Fruit fly (Drosophila melanogaster) whole organism, larva: ENCODE data around the gene CG33278.
A peak's percentile ranks its signal among the peaks of the same experiment; 100 is the strongest.

Experiments used
- noc ChIP-seq: fragments of 200-800 bp; sonication (Bioruptor generic); optimal IDR thresholded peaks from 3 replicates; lab custom pipeline; 2019; ENCODE audit warnings: missing biosample characterization, mild to moderate bottlenecking, missing genetic modification characterization, moderate library complexity

The CG33278 gene

DNA sequence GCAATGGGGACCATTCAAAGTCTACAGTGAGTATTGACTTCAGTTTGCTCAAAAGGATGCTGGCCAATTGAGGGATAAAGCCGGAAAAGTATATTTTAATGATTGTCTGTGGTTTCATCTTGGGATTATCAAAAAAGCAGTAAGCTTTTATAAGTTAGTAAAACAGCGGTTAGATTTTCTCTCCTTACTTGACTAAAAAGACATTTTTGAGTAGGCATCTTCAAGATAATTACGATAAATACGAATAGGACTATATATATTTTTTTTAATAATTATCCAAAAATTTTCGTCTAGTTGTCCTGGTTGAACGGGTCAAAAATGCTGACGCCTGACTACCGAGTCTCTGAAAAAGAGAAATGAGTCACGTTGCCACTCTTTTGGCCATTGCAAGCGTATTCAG lies at the start of gene CG33278:
CG33278 (plus strand) TSS at position 301 of the 400 bp plus-strand sequence.
- TF ChIP-seq noc (tag; lab: Kevin White, UChicago) = no peak

dm6 chr3L:7401972-7402371 lies 48.7 kb upstream of the CG33278 start:
- TF ChIP-seq noc (tag; lab: Kevin White, UChicago) = no peak

dm6 chr3L:7404081-7404480 lies 46.6 kb upstream of the CG33278 start, which contains the start of gene CG8560:
TSS of gene CG8560 (minus strand) at chr3L:7404181.
- TF ChIP-seq noc (tag; lab: Kevin White, UChicago) = peak; percentile 48

dm6 chr3L:7422578-7422977 lies 28.1 kb upstream of the CG33278 start:
- no peak for TF ChIP-seq noc (tag; lab: Kevin White, UChicago)

dm6 chr3L:7423517-7423916 lies 27.1 kb upstream of the CG33278 start, which contains the start of gene CG42458:
TSS of gene CG42458 (plus strand) at chr3L:7423827.
- no peak for TF ChIP-seq noc (tag; lab: Kevin White, UChicago)

DNA sequence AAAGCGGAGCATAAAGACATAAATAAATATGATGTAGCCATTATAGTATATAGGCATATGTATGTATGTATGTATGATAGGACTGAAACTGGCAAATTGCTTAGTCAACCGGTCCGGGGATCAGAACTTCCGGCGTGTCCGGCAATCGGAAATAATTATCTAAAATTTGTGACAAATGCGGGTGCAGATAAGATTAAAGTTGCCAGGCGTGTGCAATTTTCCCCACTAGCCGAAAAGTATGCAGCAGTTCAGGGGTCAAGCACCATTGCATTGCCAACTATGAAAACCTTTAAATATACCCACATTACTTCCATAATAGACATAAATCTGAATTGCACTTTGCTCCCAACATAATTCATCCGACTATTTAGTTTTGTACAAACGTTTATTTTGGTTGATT lies 18.4 kb upstream of the CG33278 start:
- no peak for TF ChIP-seq noc (tag; lab: Kevin White, UChicago)

DNA sequence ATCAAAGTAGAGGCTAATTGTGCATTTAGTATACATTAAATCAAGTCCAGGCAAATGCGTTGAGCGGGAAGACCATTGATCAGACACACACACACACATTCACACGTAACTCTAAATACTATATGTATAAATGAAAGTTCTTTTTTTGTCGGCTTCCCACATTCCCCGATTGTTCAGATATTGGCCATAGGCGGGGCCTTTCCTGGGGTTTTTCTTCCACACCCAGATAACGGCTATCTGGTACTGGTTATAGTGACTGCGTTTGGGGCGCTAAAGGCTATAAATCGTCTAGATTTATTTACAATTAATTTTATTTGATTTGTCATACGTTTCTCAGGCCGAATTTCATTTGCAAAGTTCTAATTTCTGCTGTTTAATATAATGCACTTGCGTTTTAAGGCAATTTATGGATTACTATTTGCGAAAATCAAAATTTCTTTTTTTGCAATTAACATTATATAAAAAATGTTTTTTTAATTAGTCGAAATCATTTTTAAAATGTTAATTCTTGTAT lies 17.8 kb upstream of the CG33278 start:
- TF ChIP-seq noc (tag; lab: Kevin White, UChicago) = no peak

DNA sequence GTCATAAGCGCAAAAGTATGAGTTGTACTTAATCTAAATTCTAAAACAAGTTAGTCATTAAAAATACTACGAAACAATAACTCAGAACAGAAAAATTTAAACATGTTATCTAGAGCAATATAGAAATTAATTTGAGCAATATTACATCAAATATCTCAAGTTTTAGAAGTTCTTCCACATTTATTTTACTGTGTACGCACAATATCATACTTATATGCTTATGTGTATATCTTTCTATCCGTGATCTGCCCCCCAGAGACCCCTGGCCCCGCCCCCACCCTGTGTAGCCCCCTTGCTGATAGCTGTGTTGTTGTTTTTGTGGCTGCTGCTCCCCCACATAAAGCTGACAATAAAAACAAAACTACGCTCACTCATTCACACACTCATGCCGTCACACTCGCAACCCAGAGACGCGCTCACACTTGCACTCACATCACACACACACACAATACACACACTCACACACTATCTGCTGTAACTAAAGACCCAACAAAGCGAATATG lies 17.3 kb upstream of the CG33278 start:
- no peak for TF ChIP-seq noc (tag; lab: Kevin White, UChicago)

dm6 chr3L:7434198-7434597 lies 16.5 kb upstream of the CG33278 start:
- no peak for TF ChIP-seq noc (tag; lab: Kevin White, UChicago)

dm6 chr3L:7434715-7435653 lies 15.7 kb upstream of the CG33278 start, which contains the start of gene Rac2:
TSS of gene Rac2 (minus strand) at chr3L:7435190.
- TF ChIP-seq noc (tag; lab: Kevin White, UChicago) = peak; percentile 60

- TF ChIP-seq noc (tag; lab: Kevin White, UChicago) = no peak
These were observed 13.3 kb upstream of the CG33278 start, which contains the start of gene CG14835 for dm6 chr3L:7437366-7437765. TSS of gene CG14835 (minus strand) at chr3L:7437466.

dm6 chr3L:7439305-7439704 lies 11.3 kb upstream of the CG33278 start, which contains the start of gene sphinx1:
TSS of gene sphinx1 (minus strand) at chr3L:7439405.
- TF ChIP-seq noc (tag; lab: Kevin White, UChicago) = no peak

DNA sequence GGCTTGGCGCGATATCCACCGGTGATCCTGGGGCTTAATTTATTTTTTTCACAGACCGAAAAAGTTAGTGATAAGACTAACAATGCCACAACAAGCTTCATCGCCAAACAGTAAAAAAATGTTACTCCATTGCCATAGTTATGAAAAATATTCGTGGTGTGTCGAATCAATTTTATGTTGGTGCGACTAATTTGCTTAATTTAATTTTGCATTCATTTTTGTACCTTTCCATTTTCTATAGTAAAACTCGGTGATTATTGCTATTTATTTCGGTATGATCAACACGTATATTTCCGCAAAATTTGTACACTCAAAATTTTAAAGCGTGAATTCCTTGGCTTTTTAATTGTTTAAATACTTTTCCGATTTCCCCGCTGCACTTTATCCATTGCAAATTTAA lies 10.0 kb upstream of the CG33278 start, which contains the start of gene sphinx2:
sphinx2 (minus strand) TSS at position 101 of the 400 bp plus-strand sequence.
- TF ChIP-seq noc (tag; lab: Kevin White, UChicago) = no peak

dm6 chr3L:7449097-7449496 lies 1.6 kb upstream of the CG33278 start:
- no peak for TF ChIP-seq noc (tag; lab: Kevin White, UChicago)

DNA sequence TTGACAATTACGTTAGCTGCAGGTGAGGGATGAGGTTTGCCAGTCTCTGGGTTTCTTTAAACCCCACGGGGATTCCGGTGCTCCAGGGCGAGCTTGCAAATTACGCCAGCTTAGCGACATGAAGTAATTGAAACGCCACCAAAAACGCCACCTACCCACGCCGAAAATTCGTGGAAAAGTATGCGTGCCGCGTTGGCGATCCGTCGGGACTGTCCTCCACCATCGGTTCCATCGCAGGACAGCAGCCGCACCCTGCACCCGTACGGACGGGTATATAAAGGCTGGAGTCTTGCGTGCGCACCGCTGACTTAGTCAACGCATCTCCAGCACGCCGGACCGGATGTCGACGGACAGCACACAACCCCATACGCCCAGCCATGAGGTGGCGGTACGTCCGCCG lies 5.2 kb downstream of the CG33278 start, which contains the start of gene ppk26:
ppk26 (plus strand) TSS at position 301 of the 400 bp plus-strand sequence.
- TF ChIP-seq noc (tag; lab: Kevin White, UChicago) = no peak

DNA sequence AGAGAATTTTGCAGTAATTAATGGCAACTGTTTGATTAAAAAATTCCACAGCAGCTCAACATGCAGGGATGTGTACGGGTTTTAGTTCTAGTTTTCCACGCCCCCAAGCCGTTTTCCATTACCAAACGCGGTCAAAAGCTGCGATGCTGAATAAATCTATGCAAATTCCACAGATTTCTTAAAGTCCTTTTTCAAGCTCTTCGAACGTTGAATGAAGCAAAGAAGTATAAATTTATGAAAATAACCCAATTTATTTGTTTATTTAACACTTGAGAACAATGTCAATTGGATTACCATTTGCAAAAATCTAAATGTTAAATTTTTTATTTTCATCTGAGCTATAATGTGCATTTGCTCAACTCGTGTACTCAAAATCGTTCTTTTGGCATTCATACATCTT lies 14.6 kb downstream of the CG33278 start, which contains the start of the genes CG42660, CG42661 and Tsp66A:
CG42660 (plus strand) TSS at position 301 of the 400 bp plus-strand sequence.
CG42661 (plus strand) TSS at position 301 of the 400 bp plus-strand sequence.
Tsp66A (plus strand) TSS at position 301 of the 400 bp plus-strand sequence.
- no peak for TF ChIP-seq noc (tag; lab: Kevin White, UChicago)
